Worm (Caenorhabditis elegans) whole organism, L4/young adult: ENCODE data around the gene drr-1.

ENCODE experiments used
- dao-5 ChIP-seq: sonication (generic microtip); optimal IDR thresholded peaks from 2 replicates; lab custom pipeline; 2016; ENCODE audit warnings: missing genotype, missing genetic modification characterization, moderate library complexity, missing compliant biosample characterization
- him-1 ChIP-seq: sonication (generic microtip); optimal IDR thresholded peaks from 2 replicates; lab custom pipeline; 2016; ENCODE audit warnings: missing genotype, missing genetic modification reagents, missing genetic modification characterization, missing compliant biosample characterization

DNA sequence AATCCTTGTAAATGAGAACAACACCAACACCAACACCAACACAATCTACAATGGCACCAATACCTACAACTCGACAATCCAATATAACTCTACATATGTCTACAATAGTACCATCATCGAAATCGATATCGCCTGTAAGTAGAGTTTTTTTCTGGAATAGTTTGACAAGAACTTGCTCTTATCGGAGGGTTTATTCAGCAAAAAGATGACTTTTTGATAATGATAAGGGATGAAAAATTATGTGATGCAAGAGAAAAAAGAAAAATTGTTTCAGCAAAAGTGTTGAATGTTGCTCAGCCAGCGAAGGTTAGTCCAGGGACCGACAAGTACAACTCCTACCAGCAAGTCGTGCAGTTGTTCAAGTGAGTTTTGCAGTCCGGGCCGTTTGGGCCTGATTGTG lies 12.9 kb upstream of the drr-1 start:
- TF ChIP-seq him-1 (tag; lab: Kevin White, UChicago) = no peak
- TF ChIP-seq dao-5 (tag; lab: Kevin White, UChicago) = no peak
